Worm (Caenorhabditis elegans) whole organism, young adult: ENCODE results near the gene ZK418.2.

Experiments
- B0261.1 ChIP-seq: sonication (generic microtip); optimal IDR thresholded peaks from 2 replicates; lab custom pipeline; 2016; ENCODE audit warnings: mild to moderate bottlenecking, missing genetic modification characterization, moderate library complexity, missing compliant biosample characterization
- B0336.3 ChIP-seq: fragments of 200-800 bp; sonication (Bioruptor generic); IDR thresholded peaks from 2 replicates; pipeline ENCODE4 v1.3.6; 2022; ENCODE audit warnings: missing genetic modification characterization, missing compliant biosample characterization
- D2030.7 ChIP-seq: fragments of 200-800 bp; sonication (Bioruptor generic); IDR thresholded peaks from 2 replicates; pipeline ENCODE4 v1.3.6; 2022; ENCODE audit warnings: missing genetic modification reagents, missing genetic modification characterization, missing compliant biosample characterization
- F23B12.7 ChIP-seq: sonication (generic microtip); optimal IDR thresholded peaks from 2 replicates; lab custom pipeline; 2017; ENCODE audit warnings: missing genetic modification characterization, mild to moderate bottlenecking, missing compliant biosample characterization, antibody characterized with exemption, moderate library complexity; ENCODE audit not compliant: insufficient read depth
- F33H1.4 ChIP-seq: fragments of 200-800 bp; sonication (Bioruptor generic); IDR thresholded peaks from 2 replicates; pipeline ENCODE4 v1.3.6; 2022; ENCODE audit warnings: missing genetic modification reagents, missing genetic modification characterization, missing compliant biosample characterization
- F37B4.10 ChIP-seq: fragments of 200-800 bp; sonication (Bioruptor generic); IDR thresholded peaks from 2 replicates; pipeline ENCODE4 v1.3.6; 2022; ENCODE audit warnings: missing genetic modification characterization, missing compliant biosample characterization
- F52B5.7 ChIP-seq: sonication (generic microtip); optimal IDR thresholded peaks from 2 replicates; lab custom pipeline; 2016; ENCODE audit warnings: mild to moderate bottlenecking, missing genetic modification characterization, missing compliant biosample characterization
- K11D2.4 ChIP-seq: fragments of 200-800 bp; sonication (Bioruptor generic); IDR thresholded peaks from 2 replicates; pipeline ENCODE4 v1.3.6; 2022; ENCODE audit warnings: missing genetic modification reagents, missing genetic modification characterization, missing compliant biosample characterization
- ZK185.1 ChIP-seq: sonication (generic microtip); optimal IDR thresholded peaks from 2 replicates; lab custom pipeline; 2016; ENCODE audit warnings: mild to moderate bottlenecking, missing genetic modification characterization, missing compliant biosample characterization; ENCODE audit not compliant: poor library complexity, severe bottlenecking
- aptf-2 ChIP-seq: fragments of 200-800 bp; sonication (Bioruptor generic); conservative IDR thresholded peaks from 2 replicates; pipeline ENCODE4 v1.3.6; 2022; ENCODE audit warnings: missing genetic modification reagents, missing genetic modification characterization, missing compliant biosample characterization
- atf-7 ChIP-seq: sonication (generic microtip); optimal IDR thresholded peaks from 2 replicates; lab custom pipeline; 2017; ENCODE audit warnings: mild to moderate bottlenecking, missing genetic modification characterization, missing compliant biosample characterization
- attf-3 ChIP-seq: fragments of 200-800 bp; sonication (Bioruptor generic); conservative IDR thresholded peaks from 2 replicates; pipeline ENCODE4 v1.3.6; 2022; ENCODE audit warnings: missing genetic modification reagents, missing genetic modification characterization, missing compliant biosample characterization
- attf-5 ChIP-seq: fragments of 200-800 bp; sonication (Bioruptor generic); optimal IDR thresholded peaks from 2 replicates; lab custom pipeline; 2018; ENCODE audit warnings: mild to moderate bottlenecking, missing genetic modification characterization, missing compliant biosample characterization
- bed-1 ChIP-seq: fragments of 200-800 bp; sonication (Bioruptor generic); IDR thresholded peaks from 2 replicates; pipeline ENCODE4 v1.3.6; 2022; ENCODE audit warnings: missing genetic modification reagents, missing genetic modification characterization, missing compliant biosample characterization
- ceh-100 ChIP-seq: fragments of 200-800 bp; sonication (Bioruptor generic); IDR thresholded peaks from 2 replicates; pipeline ENCODE4 v1.3.6; 2022; ENCODE audit warnings: missing genetic modification reagents, missing genetic modification characterization, missing compliant biosample characterization
- ceh-79 ChIP-seq: sonication (generic microtip); optimal IDR thresholded peaks from 2 replicates; lab custom pipeline; 2017; ENCODE audit warnings: mild to moderate bottlenecking, missing genetic modification characterization, missing compliant biosample characterization
- ceh-91 ChIP-seq: fragments of 200-800 bp; sonication (Bioruptor generic); IDR thresholded peaks from 2 replicates; pipeline ENCODE4 v1.3.6; 2022; ENCODE audit warnings: missing genetic modification reagents, missing genetic modification characterization, missing compliant biosample characterization
- chd-7 ChIP-seq: sonication (generic microtip); optimal IDR thresholded peaks from 2 replicates; lab custom pipeline; 2016; ENCODE audit warnings: mild to moderate bottlenecking, missing genetic modification characterization, moderate library complexity, missing compliant biosample characterization
- dox-1 ChIP-seq: fragments of 200-800 bp; sonication (Bioruptor generic); IDR thresholded peaks from 2 replicates; pipeline ENCODE4 v1.3.6; 2022; ENCODE audit warnings: missing genetic modification reagents, missing genetic modification characterization, missing compliant biosample characterization
- dpff-1 ChIP-seq: sonication (generic microtip); optimal IDR thresholded peaks from 2 replicates; lab custom pipeline; 2017; ENCODE audit warnings: mild to moderate bottlenecking, missing genetic modification characterization, missing compliant biosample characterization
- efl-1 ChIP-seq: fragments of 150-350 bp; optimal IDR thresholded peaks from 2 replicates; lab custom pipeline; 2014; ENCODE audit warnings: missing biosample characterization, missing genetic modification reagents, missing genetic modification characterization
- egrh-3 ChIP-seq: fragments of 200-800 bp; sonication (Bioruptor generic); IDR thresholded peaks from 2 replicates; pipeline ENCODE4 v1.3.6; 2022; ENCODE audit warnings: missing genetic modification reagents, missing genetic modification characterization, missing compliant biosample characterization
- ekl-4 ChIP-seq: fragments of 200-800 bp; sonication (Bioruptor generic); IDR thresholded peaks from 2 replicates; pipeline ENCODE4 v1.3.6; 2022; ENCODE audit warnings: missing genetic modification reagents, missing genetic modification characterization, missing compliant biosample characterization
- gei-17 ChIP-seq: fragments of 200-800 bp; sonication (Bioruptor generic); optimal IDR thresholded peaks from 2 replicates; lab custom pipeline; 2018; ENCODE audit warnings: mild to moderate bottlenecking, missing genetic modification characterization, missing compliant biosample characterization
- him-1 ChIP-seq: sonication (generic microtip); optimal IDR thresholded peaks from 2 replicates; lab custom pipeline; 2016; ENCODE audit warnings: missing genotype, missing genetic modification reagents, missing genetic modification characterization, missing compliant biosample characterization
- hrde-1 ChIP-seq: sonication (generic microtip); optimal IDR thresholded peaks from 2 replicates; lab custom pipeline; 2016; ENCODE audit warnings: missing genetic modification characterization, mild to moderate bottlenecking, missing compliant biosample characterization, moderate library complexity, missing genotype, missing genetic modification reagents, borderline replicate concordance
- lin-40 ChIP-seq: sonication (generic microtip); optimal IDR thresholded peaks from 2 replicates; lab custom pipeline; 2016; ENCODE audit warnings: missing genetic modification characterization, mild to moderate bottlenecking, missing compliant biosample characterization, missing genotype, missing genetic modification reagents
- lsl-1 ChIP-seq: fragments of 200-800 bp; sonication (Bioruptor generic); optimal IDR thresholded peaks from 2 replicates; lab custom pipeline; 2018; ENCODE audit warnings: mild to moderate bottlenecking, missing genetic modification characterization, moderate library complexity, missing compliant biosample characterization
- lsy-27 ChIP-seq: sonication (generic microtip); optimal IDR thresholded peaks from 2 replicates; lab custom pipeline; 2017; ENCODE audit warnings: missing genetic modification characterization, mild to moderate bottlenecking, missing compliant biosample characterization, antibody characterized with exemption, missing genotype, borderline replicate concordance; ENCODE audit not compliant: insufficient read depth
- madf-10 ChIP-seq: sonication (generic microtip); optimal IDR thresholded peaks from 2 replicates; lab custom pipeline; 2016; ENCODE audit warnings: mild to moderate bottlenecking, missing genetic modification characterization, missing compliant biosample characterization
- madf-3 ChIP-seq: fragments of 200-800 bp; sonication (Bioruptor generic); IDR thresholded peaks from 2 replicates; pipeline ENCODE4 v1.3.6; 2022; ENCODE audit warnings: missing genetic modification reagents, missing genetic modification characterization, missing compliant biosample characterization
- madf-6 ChIP-seq: fragments of 200-800 bp; sonication (Bioruptor generic); IDR thresholded peaks from 2 replicates; pipeline ENCODE4 v1.3.6; 2022; ENCODE audit warnings: missing genetic modification reagents, missing genetic modification characterization, missing compliant biosample characterization
- madf-8 ChIP-seq: fragments of 200-800 bp; sonication (Bioruptor generic); conservative IDR thresholded peaks from 2 replicates; pipeline ENCODE4 v1.3.6; 2022; ENCODE audit warnings: missing genetic modification reagents, missing genetic modification characterization, missing compliant biosample characterization
- mxl-1 ChIP-seq: sonication (generic microtip); optimal IDR thresholded peaks from 2 replicates; lab custom pipeline; 2016; ENCODE audit warnings: missing genetic modification characterization, missing compliant biosample characterization
- nfya-1 ChIP-seq: sonication (generic microtip); optimal IDR thresholded peaks from 2 replicates; lab custom pipeline; 2017; ENCODE audit warnings: antibody characterized with exemption, missing compliant biosample characterization, missing genetic modification characterization, borderline replicate concordance; ENCODE audit not compliant: insufficient read depth
- rcor-1 ChIP-seq: fragments of 200-800 bp; sonication (Bioruptor generic); IDR thresholded peaks from 2 replicates; pipeline ENCODE4 v1.3.6; 2022; ENCODE audit warnings: missing genetic modification reagents, missing genetic modification characterization, missing compliant biosample characterization
- rec-8 ChIP-seq, 2 experiments: sonication (generic microtip); optimal IDR thresholded peaks; 2 replicates each; lab custom pipeline; 2016; ENCODE audit warnings: mild to moderate bottlenecking in 2 of 2, missing genetic modification characterization in 2 of 2, missing genetic modification reagents in 2 of 2, missing genotype in 2 of 2, missing biosample characterization in 1 of 2, missing compliant biosample characterization in 1 of 2, moderate library complexity in 1 of 2
- sdz-38 ChIP-seq: sonication (generic microtip); optimal IDR thresholded peaks from 2 replicates; lab custom pipeline; 2016; ENCODE audit warnings: missing genotype, missing genetic modification characterization, missing compliant biosample characterization
- snpc-1.1 ChIP-seq: sonication (generic microtip); optimal IDR thresholded peaks from 2 replicates; lab custom pipeline; 2017; ENCODE audit warnings: missing genetic modification characterization, mild to moderate bottlenecking, missing compliant biosample characterization, antibody characterized with exemption, moderate library complexity, missing genotype, missing genetic modification reagents; ENCODE audit not compliant: insufficient read depth
- unc-130 ChIP-seq: sonication (generic microtip); optimal IDR thresholded peaks from 2 replicates; lab custom pipeline; 2016; ENCODE audit warnings: missing genetic modification reagents, missing genetic modification characterization, missing compliant biosample characterization
- xnd-1 ChIP-seq: sonication (generic microtip); optimal IDR thresholded peaks from 2 replicates; lab custom pipeline; 2016; ENCODE audit warnings: missing genotype, missing genetic modification reagents, missing genetic modification characterization, missing compliant biosample characterization
- ztf-26 ChIP-seq: sonication (generic microtip); optimal IDR thresholded peaks from 2 replicates; lab custom pipeline; 2017; ENCODE audit warnings: missing genetic modification characterization, missing compliant biosample characterization
- ztf-3 ChIP-seq: fragments of 200-800 bp; sonication (Bioruptor generic); optimal IDR thresholded peaks from 2 replicates; lab custom pipeline; 2018; ENCODE audit warnings: mild to moderate bottlenecking, missing genetic modification characterization, missing compliant biosample characterization

Gene ZK418.2

DNA sequence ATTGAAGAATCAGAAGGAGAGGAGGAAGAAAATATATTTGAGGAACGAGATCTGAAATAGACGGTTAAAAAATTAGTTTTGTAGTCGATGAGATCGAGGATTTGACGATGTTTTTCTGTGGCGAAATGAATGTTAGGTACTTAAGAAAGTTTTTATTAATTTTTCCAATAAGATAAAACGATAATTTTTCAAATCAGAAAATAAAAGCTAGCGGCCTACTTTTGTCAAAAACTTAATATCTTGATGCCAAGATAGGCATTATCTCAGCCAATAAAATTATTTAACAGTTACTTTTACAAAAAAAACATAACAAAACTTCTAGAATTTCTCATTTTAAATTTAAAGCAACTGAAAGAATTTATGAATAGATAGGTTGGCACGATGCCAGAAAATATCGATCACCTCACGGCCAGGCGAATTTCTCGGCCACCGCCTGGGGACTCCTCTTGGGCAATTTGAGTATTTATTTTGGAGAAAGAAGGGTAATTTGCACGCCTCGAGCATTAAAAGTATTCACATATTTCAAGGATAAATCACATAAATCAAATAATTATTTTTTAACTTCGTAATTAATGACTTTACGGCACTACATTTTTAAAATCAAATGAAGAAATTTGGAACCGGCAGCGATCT lies 3.3 kb upstream of the ZK418.2 start, which contains the start of gene fubl-2 (continued):
- TF ChIP-seq ztf-3 (GFP tag; lab: Kevin White, UChicago) (no peak), madf-6 (GFP tag; lab: Robert Waterston, UW) (no peak), B0336.3 (GFP tag; lab: Robert Waterston, UW) (no peak), B0261.1 (no peak), ZK185.1 (tag; lab: Kevin White, UChicago) (peak; percentile 62), lsy-27 (no peak), D2030.7 (GFP tag; lab: Robert Waterston, UW) (peak; percentile 59; the same call in 1 of the 2 replicates), mxl-1 (tag; lab: Kevin White, UChicago) (no peak), madf-8 (GFP tag; lab: Robert Waterston, UW) (no peak), ekl-4 (GFP tag; lab: Robert Waterston, UW) (no peak), hrde-1 (tag; lab: Kevin White, UChicago) (no peak), lsl-1 (GFP tag; lab: Kevin White, UChicago) (peak; percentile 39), dox-1 (GFP tag; lab: Robert Waterston, UW) (no peak), chd-7 (tag; lab: Kevin White, UChicago) (no peak), aptf-2 (GFP tag; lab: Robert Waterston, UW) (0 out of 2 replicates have a peak, but pooled peaks have one; percentile 63), F33H1.4 (GFP tag; lab: Robert Waterston, UW) (peak; percentile 60), F37B4.10 (no peak), bed-1 (GFP tag; lab: Robert Waterston, UW) (no peak), snpc-1.1 (tag; lab: Kevin White, UChicago) (peak; percentile 28), efl-1 (GFP tag; lab: Kevin White, UChicago) (no peak), K11D2.4 (GFP tag; lab: Robert Waterston, UW) (no peak; the same call in 1 of the 2 replicates), lin-40 (tag; lab: Kevin White, UChicago) (no peak), xnd-1 (tag; lab: Kevin White, UChicago) (no peak), gei-17 (GFP tag; lab: Kevin White, UChicago) (no peak), ceh-100 (0 out of 2 replicates have a peak, but pooled peaks have one; percentile 31), attf-5 (peak; percentile 4), F52B5.7 (tag; lab: Kevin White, UChicago) (no peak), F23B12.7 (tag; lab: Kevin White, UChicago) (peak; percentile 27), attf-3 (GFP tag; lab: Robert Waterston, UW) (0 out of 2 replicates have a peak, but pooled peaks have one; percentile 38), unc-130 (GFP tag; lab: Kevin White, UChicago) (peak; percentile 49), egrh-3 (GFP tag; lab: Robert Waterston, UW) (no peak), him-1 (peak; percentile 5), madf-10 (tag; lab: Kevin White, UChicago) (peak; percentile 29), nfya-1 (tag; lab: Kevin White, UChicago) (no peak), rec-8 (tag; optimal IDR thresholded peaks at IDR 0.05; lab: Kevin White, UChicago) (peak in 1 of 2 experiments; percentile 26), dpff-1 (no peak), rcor-1 (GFP tag; lab: Robert Waterston, UW) (no peak), madf-3 (GFP tag; lab: Robert Waterston, UW) (no peak), sdz-38 (tag; lab: Kevin White, UChicago) (no peak), ztf-26 (no peak), ceh-91 (peak; percentile 26; the same call in 1 of the 2 replicates), ceh-79 (tag; lab: Kevin White, UChicago) (no peak), atf-7 (no peak)
